Worm (Caenorhabditis elegans): Measurements from ENCODE around the gene T05A7.13.

T05A7.13 gene

ce11 chrII:4612694-4613093 lies 48.5 kb downstream of the T05A7.13 start, which contains the start of gene pqn-35:
Gene pqn-35 (plus strand): TSS chrII:4612994.
- no peak for TF ChIP-seq madf-3 (GFP tag; IDR thresholded peaks at IDR 0.05)
- no peak for TF ChIP-seq snpc-3.4 (tag; optimal IDR thresholded peaks at IDR 0.05)
- no peak for TF ChIP-seq Y56A3A.18 (GFP tag; IDR thresholded peaks at IDR 0.05)
- TF ChIP-seq T07F8.4 (tag; optimal IDR thresholded peaks at IDR 0.05), result no peak
- TF ChIP-seq Y67H2A.10 (GFP tag; conservative IDR thresholded peaks at IDR 0.05), result no peak
- TF ChIP-seq dox-1 (GFP tag; IDR thresholded peaks at IDR 0.05), result no peak
- no peak for TF ChIP-seq dpl-1 (GFP tag; optimal IDR thresholded peaks at IDR 0.05)
- TF ChIP-seq ztf-26 (tag; optimal IDR thresholded peaks at IDR 0.05), result no peak
- no peak for TF ChIP-seq chd-7 (tag; optimal IDR thresholded peaks at IDR 0.05)
- TF ChIP-seq nhr-80 (tag; optimal IDR thresholded peaks at IDR 0.05), result no peak
